Worm (Caenorhabditis elegans) whole organism, L3 larva: ENCODE results near the gene Y51H4A.937.

Experiments
- ceh-28 ChIP-seq: fragments of 150-350 bp; optimal IDR thresholded peaks from 2 replicates; lab custom pipeline; 2014; ENCODE audit warnings: missing biosample characterization, missing genetic modification reagents, missing genetic modification characterization
- egl-27 ChIP-seq: sonication (generic microtip); optimal IDR thresholded peaks from 4 replicates; lab custom pipeline; 2017; ENCODE audit warnings: missing biosample characterization, missing genetic modification reagents, missing genetic modification characterization
- nhr-77 ChIP-seq: fragments of 150-350 bp; optimal IDR thresholded peaks from 2 replicates; lab custom pipeline; 2014; ENCODE audit warnings: missing biosample characterization, missing genetic modification characterization
- sea-2 ChIP-seq: fragments of 150-350 bp; sonication (generic microtip); optimal IDR thresholded peaks from 4 replicates; lab custom pipeline; 2014; ENCODE audit warnings: missing biosample characterization, missing genetic modification reagents, missing genetic modification characterization
- snpc-4 ChIP-seq: fragments of 150-350 bp; optimal IDR thresholded peaks from 2 replicates; lab custom pipeline; 2014; ENCODE audit warnings: missing biosample characterization, missing genetic modification characterization
- tbx-2 ChIP-seq: sonication (generic microtip); optimal IDR thresholded peaks from 2 replicates; lab custom pipeline; 2016; ENCODE audit warnings: mild to moderate bottlenecking, missing genetic modification characterization, missing compliant biosample characterization

ce11 chrIV:16492327-16492726, 36.1 kb upstream of the Y51H4A.937 start:
- TF ChIP-seq nhr-77 (tag; lab: Kevin White, UChicago) (peak; percentile 7), sea-2 (GFP tag; lab: Kevin White, UChicago) (peak; percentile 75), snpc-4 (tag; lab: Kevin White, UChicago) (peak; percentile 64), ceh-28 (peak; percentile 92), egl-27 (tag; lab: Kevin White, UChicago) (peak; percentile 46), tbx-2 (tag; lab: Kevin White, UChicago) (peak; percentile 79)
